Worm (Caenorhabditis elegans) whole organism, L1 larva: ENCODE data around the gene clec-78.

Experiments
- C04F5.9 ChIP-seq: sonication (generic microtip); optimal IDR thresholded peaks from 2 replicates; lab custom pipeline; 2016; ENCODE audit warnings: missing genetic modification characterization, missing compliant biosample characterization
- F16B12.6 ChIP-seq: fragments of 150-350 bp; optimal IDR thresholded peaks from 2 replicates; lab custom pipeline; 2014; ENCODE audit warnings: missing biosample characterization, missing genetic modification characterization
- Y116A8C.19 ChIP-seq: sonication (generic microtip); optimal IDR thresholded peaks from 2 replicates; lab custom pipeline; 2016; ENCODE audit warnings: missing compliant biosample characterization, missing genetic modification characterization, borderline replicate concordance
- aly-2 ChIP-seq: fragments of 150-350 bp; optimal IDR thresholded peaks from 2 replicates; lab custom pipeline; 2014; ENCODE audit warnings: missing biosample characterization, missing genetic modification characterization
- ama-1 ChIP-seq: fragments of 150-350 bp; optimal IDR thresholded peaks from 2 replicates; lab custom pipeline; 2014
- ceh-63 ChIP-seq: fragments of 200-800 bp; sonication (Bioruptor generic); optimal IDR thresholded peaks from 2 replicates; lab custom pipeline; 2018; ENCODE audit warnings: mild to moderate bottlenecking, missing genetic modification characterization, missing compliant biosample characterization
- ceh-82 ChIP-seq, 3 experiments: fragments of 150-350 bp in 1 of 3; sonication (generic microtip) in 2 of 3; optimal IDR thresholded peaks; 2 replicates each; lab custom pipeline; 2014 to 2017; ENCODE audit warnings: missing biosample characterization in 3 of 3, missing genetic modification characterization in 3 of 3
- ceh-90 ChIP-seq: sonication (generic microtip); optimal IDR thresholded peaks from 2 replicates; lab custom pipeline; 2016; ENCODE audit warnings: missing genetic modification characterization, missing compliant biosample characterization
- ces-1 ChIP-seq: fragments of 150-350 bp; optimal IDR thresholded peaks from 2 replicates; lab custom pipeline; 2014; ENCODE audit warnings: missing biosample characterization, missing genetic modification reagents, missing genetic modification characterization
- dpl-1 ChIP-seq, 3 experiments: fragments of 150-350 bp in 2 of 3; sonication (generic microtip) in 1 of 3; optimal IDR thresholded peaks; 2 replicates each; lab custom pipeline; 2014 to 2017; ENCODE audit warnings: missing biosample characterization in 3 of 3, missing genetic modification characterization in 3 of 3, missing genetic modification reagents in 3 of 3
- dsc-1 ChIP-seq: sonication (generic microtip); optimal IDR thresholded peaks from 2 replicates; lab custom pipeline; 2016; ENCODE audit warnings: mild to moderate bottlenecking, missing genetic modification characterization, missing compliant biosample characterization
- efl-3 ChIP-seq: fragments of 200-800 bp; sonication (Bioruptor generic); optimal IDR thresholded peaks from 2 replicates; lab custom pipeline; 2018; ENCODE audit warnings: mild to moderate bottlenecking, missing genetic modification characterization, missing compliant biosample characterization
- egl-13 ChIP-seq: sonication (generic microtip); optimal IDR thresholded peaks from 2 replicates; lab custom pipeline; 2016; ENCODE audit warnings: missing genotype, missing genetic modification reagents, missing genetic modification characterization, missing compliant biosample characterization
- elt-3 ChIP-seq, 6 experiments: fragments of 150-350 bp in 1 of 6; sonication (generic microtip); optimal IDR thresholded peaks; 2 replicates each; lab custom pipeline; 2017 to 2018; ENCODE audit warnings: missing biosample characterization in 6 of 6, missing genetic modification characterization in 6 of 6, inconsistent platforms in 1 of 6
- ets-5 ChIP-seq: fragments of 200-800 bp; sonication (Bioruptor generic); IDR thresholded peaks from 2 replicates; pipeline ENCODE4 v1.3.6; 2022; ENCODE audit warnings: missing genetic modification characterization, missing compliant biosample characterization
- fkh-4 ChIP-seq: sonication (generic microtip); optimal IDR thresholded peaks from 2 replicates; lab custom pipeline; 2016; ENCODE audit warnings: missing compliant biosample characterization, missing genetic modification characterization, borderline replicate concordance
- hlh-17 ChIP-seq: fragments of 200-800 bp; sonication (Bioruptor generic); optimal IDR thresholded peaks from 2 replicates; lab custom pipeline; 2018; ENCODE audit warnings: missing genetic modification characterization, mild to moderate bottlenecking, missing compliant biosample characterization, moderate library complexity, borderline replicate concordance
- hlh-4 ChIP-seq: sonication (generic microtip); optimal IDR thresholded peaks from 2 replicates; lab custom pipeline; 2016; ENCODE audit warnings: mild to moderate bottlenecking, missing genetic modification characterization, missing compliant biosample characterization
- hpl-2 ChIP-seq: fragments of 150-350 bp; optimal IDR thresholded peaks from 2 replicates; lab custom pipeline; 2014; ENCODE audit warnings: missing biosample characterization, missing genetic modification reagents, missing genetic modification characterization
- isw-1 ChIP-seq: fragments of 200-800 bp; sonication (Bioruptor generic); IDR thresholded peaks from 2 replicates; pipeline ENCODE4 v1.3.6; 2022; ENCODE audit warnings: missing genetic modification characterization, missing compliant biosample characterization
- jun-1 ChIP-seq: fragments of 150-350 bp; optimal IDR thresholded peaks from 2 replicates; lab custom pipeline; 2014; ENCODE audit warnings: missing biosample characterization, missing genetic modification reagents, missing genetic modification characterization
- lin-13 ChIP-seq: fragments of 150-350 bp; optimal IDR thresholded peaks from 2 replicates; lab custom pipeline; 2014; ENCODE audit warnings: missing biosample characterization, missing genetic modification reagents, missing genetic modification characterization
- lin-15B ChIP-seq: fragments of 150-350 bp; sonication (generic microtip); optimal IDR thresholded peaks from 3 replicates; lab custom pipeline; 2014; ENCODE audit warnings: missing biosample characterization, missing genetic modification characterization
- lin-35 ChIP-seq, 2 experiments: fragments of 150-350 bp; optimal IDR thresholded peaks; 2 replicates each; lab custom pipeline; 2014; ENCODE audit warnings: missing biosample characterization in 2 of 2, missing genetic modification characterization in 2 of 2, missing genetic modification reagents in 2 of 2
- lir-3 ChIP-seq: sonication (generic microtip); optimal IDR thresholded peaks from 2 replicates; lab custom pipeline; 2016; ENCODE audit warnings: mild to moderate bottlenecking, missing genetic modification characterization, moderate library complexity, missing compliant biosample characterization; ENCODE audit not compliant: poor library complexity
- mdl-1 ChIP-seq, 2 experiments: fragments of 150-350 bp; optimal IDR thresholded peaks; 2 replicates each; lab custom pipeline; 2014 to 2017; ENCODE audit warnings: missing biosample characterization in 2 of 2, missing genetic modification characterization in 2 of 2, inconsistent platforms in 1 of 2
- mef-2 ChIP-seq: fragments of 150-350 bp; optimal IDR thresholded peaks from 2 replicates; lab custom pipeline; 2014; ENCODE audit warnings: missing biosample characterization, missing genetic modification characterization
- nhr-11 ChIP-seq: fragments of 150-350 bp; optimal IDR thresholded peaks from 2 replicates; lab custom pipeline; 2014; ENCODE audit warnings: missing biosample characterization, missing genetic modification characterization
- nhr-12 ChIP-seq: sonication (generic microtip); optimal IDR thresholded peaks from 2 replicates; lab custom pipeline; 2017; ENCODE audit warnings: missing biosample characterization, missing genetic modification characterization
- nhr-19 ChIP-seq: fragments of 200-800 bp; sonication (Bioruptor generic); conservative IDR thresholded peaks from 2 replicates; pipeline ENCODE4 v1.3.6; 2022; ENCODE audit warnings: missing genetic modification characterization, missing compliant biosample characterization
- nhr-28 ChIP-seq: fragments of 150-350 bp; optimal IDR thresholded peaks from 2 replicates; lab custom pipeline; 2014; ENCODE audit warnings: missing biosample characterization, missing genetic modification characterization
- nhr-76 ChIP-seq: sonication (generic microtip); optimal IDR thresholded peaks from 2 replicates; lab custom pipeline; 2017; ENCODE audit warnings: missing biosample characterization, missing genetic modification characterization
- nhr-84 ChIP-seq: sonication (generic microtip); optimal IDR thresholded peaks from 2 replicates; lab custom pipeline; 2017; ENCODE audit warnings: missing biosample characterization, missing genetic modification characterization
- nhr-85 ChIP-seq: sonication (generic microtip); peaks from one replicate; lab custom pipeline; 2016; ENCODE audit warnings: missing genetic modification characterization, inconsistent platforms, missing compliant biosample characterization
- pag-3 ChIP-seq: sonication (generic microtip); optimal IDR thresholded peaks from 2 replicates; lab custom pipeline; 2017; ENCODE audit warnings: missing genetic modification characterization, mild to moderate bottlenecking, missing compliant biosample characterization, antibody characterized with exemption, borderline replicate concordance; ENCODE audit not compliant: insufficient read depth
- rnt-1 ChIP-seq: sonication (generic microtip); optimal IDR thresholded peaks from 2 replicates; lab custom pipeline; 2016; ENCODE audit warnings: mild to moderate bottlenecking, missing genetic modification characterization, moderate library complexity, missing compliant biosample characterization
- snu-23 ChIP-seq: sonication (generic microtip); optimal IDR thresholded peaks from 2 replicates; lab custom pipeline; 2016; ENCODE audit warnings: missing genetic modification characterization, missing compliant biosample characterization
- sox-4 ChIP-seq: sonication (generic microtip); optimal IDR thresholded peaks from 2 replicates; lab custom pipeline; 2016; ENCODE audit warnings: missing genetic modification characterization, missing compliant biosample characterization
- sup-37 ChIP-seq: fragments of 200-800 bp; sonication (Bioruptor generic); optimal IDR thresholded peaks from 2 replicates; lab custom pipeline; 2018; ENCODE audit warnings: mild to moderate bottlenecking, missing genetic modification characterization, missing compliant biosample characterization
- swsn-7 ChIP-seq: sonication (generic microtip); optimal IDR thresholded peaks from 2 replicates; lab custom pipeline; 2016; ENCODE audit warnings: missing genetic modification characterization, missing compliant biosample characterization
- tlp-1 ChIP-seq: fragments of 150-350 bp; optimal IDR thresholded peaks from 2 replicates; lab custom pipeline; 2014; ENCODE audit warnings: missing biosample characterization, missing genetic modification characterization
- unc-86 ChIP-seq: sonication (generic microtip); optimal IDR thresholded peaks from 2 replicates; lab custom pipeline; 2016; ENCODE audit warnings: missing genetic modification characterization, missing compliant biosample characterization
- unc-98 ChIP-seq: fragments of 200-800 bp; sonication (Bioruptor generic); IDR thresholded peaks from 2 replicates; pipeline ENCODE4 v1.3.6; 2022; ENCODE audit warnings: missing genetic modification characterization, missing compliant biosample characterization
- vab-15 ChIP-seq: sonication (generic microtip); optimal IDR thresholded peaks from 2 replicates; lab custom pipeline; 2017; ENCODE audit warnings: missing genotype, mild to moderate bottlenecking, missing genetic modification characterization, missing compliant biosample characterization
- xbp-1 ChIP-seq: sonication (generic microtip); optimal IDR thresholded peaks from 2 replicates; lab custom pipeline; 2016; ENCODE audit warnings: missing genetic modification characterization, missing compliant biosample characterization
- zip-4 ChIP-seq: fragments of 200-800 bp; sonication (Bioruptor generic); optimal IDR thresholded peaks from 2 replicates; lab custom pipeline; 2018; ENCODE audit warnings: mild to moderate bottlenecking, missing genetic modification characterization, moderate library complexity, missing compliant biosample characterization
- ztf-11 ChIP-seq, 2 experiments: sonication (generic microtip); optimal IDR thresholded peaks; 2 replicates each; lab custom pipeline; 2016 to 2017; ENCODE audit warnings: missing genetic modification characterization in 2 of 2, missing biosample characterization in 1 of 2, missing compliant biosample characterization in 1 of 2
- ztf-4 ChIP-seq: fragments of 150-350 bp; optimal IDR thresholded peaks from 2 replicates; lab custom pipeline; 2014; ENCODE audit warnings: missing biosample characterization, missing genetic modification characterization

The clec-78 gene

DNA sequence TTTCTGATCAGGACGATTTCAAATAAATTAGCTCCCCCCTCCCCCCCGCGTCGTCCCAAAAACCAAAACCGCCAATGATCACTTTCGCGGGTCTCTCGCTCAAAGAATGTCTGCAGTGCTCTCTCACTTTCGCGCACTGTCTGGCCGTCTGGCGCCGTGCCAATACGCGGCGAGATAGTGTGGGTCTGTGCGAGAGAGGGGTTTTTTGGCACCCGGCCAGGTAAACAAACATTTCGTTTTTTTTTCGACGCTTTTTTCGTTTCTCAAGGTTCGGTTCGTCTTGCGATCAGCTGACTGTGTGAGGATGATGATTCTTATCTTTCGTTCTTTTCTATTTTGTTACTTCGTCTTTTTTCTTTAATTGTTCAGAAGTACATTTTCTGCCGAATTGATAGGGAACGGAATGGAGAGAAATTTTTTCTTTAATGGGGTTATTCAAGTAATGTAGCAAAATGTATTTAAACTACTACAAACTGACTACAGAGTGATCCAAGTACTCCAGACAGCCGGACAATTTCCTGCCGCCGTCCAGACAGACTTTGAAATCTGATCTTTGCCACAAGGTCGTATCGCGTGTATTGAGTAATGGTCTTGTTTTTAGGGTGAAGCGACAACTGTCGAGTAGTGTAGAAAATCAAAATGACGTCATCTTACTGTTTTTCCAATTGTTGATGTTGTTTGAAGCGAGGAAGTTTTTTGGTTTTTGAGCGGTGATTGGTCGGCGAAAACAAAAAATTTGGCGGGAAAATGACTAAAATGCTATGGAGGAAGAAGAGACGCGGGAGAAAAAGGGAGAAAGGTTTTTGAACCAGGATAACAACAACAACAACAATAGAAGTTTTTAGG is 35.5 kb downstream of the clec-78 start (continued):
- TF ChIP-seq fkh-4 (tag; lab: Kevin White, UChicago) (no peak), hlh-17 (GFP tag; lab: Kevin White, UChicago) (no peak), zip-4 (GFP tag; lab: Kevin White, UChicago) (no peak), sup-37 (peak; percentile 50), nhr-12 (no peak), aly-2 (no peak), ztf-4 (tag; lab: Kevin White, UChicago) (peak; percentile 0), dsc-1 (tag; lab: Kevin White, UChicago) (peak; percentile 52), ceh-82 (tag; optimal IDR thresholded peaks at IDR 0.05; lab: Kevin White, UChicago) (peak; percentile 29 to 77 (median 67)), pag-3 (tag; lab: Kevin White, UChicago) (peak; percentile 53), nhr-85 (tag; lab: Kevin White, UChicago) (peak; percentile 96), tlp-1 (tag; lab: Kevin White, UChicago) (no peak), F16B12.6 (tag; lab: Kevin White, UChicago) (no peak), egl-13 (tag; lab: Kevin White, UChicago) (peak; percentile 44), ces-1 (no peak), swsn-7 (tag; lab: Kevin White, UChicago) (peak; percentile 67), nhr-28 (tag; lab: Kevin White, UChicago) (no peak), ets-5 (GFP tag; lab: Robert Waterston, UW) (no peak), vab-15 (no peak), lin-35 (GFP tag; optimal IDR thresholded peaks at IDR 0.05; lab: Kevin White, UChicago) (peak; percentile 48 to 79), dpl-1 (GFP tag; optimal IDR thresholded peaks at IDR 0.05; lab: Kevin White, UChicago) (peak; percentile 42 to 67 (median 60)), C04F5.9 (tag; lab: Kevin White, UChicago) (no peak), jun-1 (tag; lab: Kevin White, UChicago) (peak; percentile 73)

DNA sequence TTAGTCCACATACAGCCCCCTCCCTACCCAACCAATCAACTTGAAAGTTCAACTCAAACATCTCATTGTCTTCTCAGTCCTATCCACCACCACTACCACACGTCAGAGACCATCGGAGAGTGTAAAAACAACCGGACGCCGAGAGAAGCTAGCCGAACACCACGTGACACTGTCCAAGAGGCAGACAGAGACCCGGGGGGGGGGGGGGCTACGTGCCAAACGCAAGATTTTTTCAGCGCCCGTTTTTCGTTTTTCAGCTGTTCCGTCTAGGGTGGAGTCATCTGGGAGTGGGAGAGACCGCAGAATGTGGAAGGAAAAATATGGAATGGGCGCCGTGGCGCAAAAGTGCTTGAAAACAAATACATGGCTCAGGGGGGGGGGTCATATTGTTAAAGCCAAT is 37.0 kb downstream of the clec-78 start:
- TF ChIP-seq unc-98 (GFP tag; lab: Robert Waterston, UW) (no peak; the same call in 1 of the 2 replicates), ceh-63 (GFP tag; lab: Kevin White, UChicago) (no peak), jun-1 (tag; lab: Kevin White, UChicago) (no peak), zip-4 (GFP tag; lab: Kevin White, UChicago) (no peak), Y116A8C.19 (tag; lab: Kevin White, UChicago) (no peak), mdl-1 (tag; optimal IDR thresholded peaks at IDR 0.05; lab: Kevin White, UChicago) (peak; percentile 53 to 94), lin-13 (GFP tag; lab: Kevin White, UChicago) (peak; percentile 66), ceh-90 (no peak), nhr-84 (tag; lab: Kevin White, UChicago) (no peak), hlh-4 (tag; lab: Kevin White, UChicago) (no peak), dpl-1 (GFP tag; optimal IDR thresholded peaks at IDR 0.05; lab: Kevin White, UChicago) (peak in 2 of 3 experiments; percentile 15 to 19), sox-4 (tag; lab: Kevin White, UChicago) (no peak), elt-3 (tag; optimal IDR thresholded peaks at IDR 0.05; lab: Kevin White, UChicago) (no peak), tlp-1 (tag; lab: Kevin White, UChicago) (no peak), nhr-11 (tag; lab: Kevin White, UChicago) (no peak), lir-3 (tag; lab: Kevin White, UChicago) (peak; percentile 0), ztf-4 (tag; lab: Kevin White, UChicago) (peak; percentile 53), nhr-76 (tag; lab: Kevin White, UChicago) (no peak), snu-23 (GFP tag; lab: Kevin White, UChicago) (peak; percentile 45), hpl-2 (GFP tag; lab: Kevin White, UChicago) (no peak), isw-1 (GFP tag; lab: Robert Waterston, UW) (no peak), efl-3 (GFP tag; lab: Kevin White, UChicago) (no peak), C04F5.9 (tag; lab: Kevin White, UChicago) (no peak), mef-2 (no peak), ama-1 (lab: Kevin White, UChicago) (no peak), lin-15B (tag; lab: Kevin White, UChicago) (no peak), xbp-1 (tag; lab: Kevin White, UChicago) (peak; percentile 14), nhr-19 (peak; percentile 76), unc-86 (tag; lab: Kevin White, UChicago) (no peak), ces-1 (no peak), rnt-1 (tag; lab: Kevin White, UChicago) (peak; percentile 65), nhr-85 (tag; lab: Kevin White, UChicago) (peak; percentile 86), swsn-7 (tag; lab: Kevin White, UChicago) (peak; percentile 44), ztf-11 (tag; optimal IDR thresholded peaks at IDR 0.05; lab: Kevin White, UChicago) (no peak), sup-37 (no peak)
